Fruit fly (Drosophila melanogaster) whole organism: ENCODE measurements around the gene CG17321.

Experiments
- Dll ChIP-seq: fragments of >200 bp; optimal IDR thresholded peaks from 2 replicates; lab custom pipeline; 2017
- pan ChIP-seq: fragments of >200 bp; optimal IDR thresholded peaks from 2 replicates; lab custom pipeline; 2017
- psq ChIP-seq: fragments of >200 bp; optimal IDR thresholded peaks from 2 replicates; lab custom pipeline; 2017
- usp ChIP-seq: fragments of >200 bp; optimal IDR thresholded peaks from 2 replicates; lab custom pipeline; 2017; ENCODE audit warnings: missing biosample characterization, missing genetic modification characterization, mixed read lengths

DNA sequence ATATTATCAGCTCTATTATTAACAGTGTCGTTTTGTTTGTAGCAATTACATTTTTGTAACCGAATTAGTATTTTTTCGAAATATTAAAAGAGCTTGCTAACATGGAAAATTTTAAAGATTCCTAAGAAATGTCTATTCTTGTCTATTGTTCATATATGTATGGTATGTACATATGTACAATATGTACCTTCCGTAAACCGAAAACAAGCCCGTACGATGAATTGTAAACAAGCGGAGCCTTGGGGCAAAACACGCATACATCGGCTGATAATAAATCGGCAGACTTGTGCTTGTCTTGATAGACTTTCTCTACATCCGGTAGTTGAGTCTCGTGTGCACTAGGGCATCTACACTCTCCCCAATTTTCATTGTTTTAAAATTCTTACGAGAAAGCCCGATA is 22.2 kb upstream of the CG17321 start:
- no peak for TF ChIP-seq psq (lab: Kevin White, UChicago)
- TF ChIP-seq Dll (lab: Kevin White, UChicago): no peak
- TF ChIP-seq usp: no peak
- TF ChIP-seq pan: no peak
